Fruit fly (Drosophila melanogaster) whole organism, embryonic: ENCODE measurements around the gene LIMK1.

Experiments
- Awh ChIP-seq: fragments of 200-800 bp; sonication (Bioruptor generic); IDR thresholded peaks from 2 replicates; pipeline ENCODE4, ENCODE4 v1.3.6; 2022; ENCODE audit warnings: missing biosample characterization, missing genetic modification characterization
- CG10462 ChIP-seq: fragments of 200-800 bp; sonication (Bioruptor generic); optimal IDR thresholded peaks from 2 replicates; lab custom pipeline; 2016; ENCODE audit warnings: missing biosample characterization, missing genetic modification characterization
- CG12219 ChIP-seq: fragments of 200-800 bp; sonication (Bioruptor generic); optimal IDR thresholded peaks from 3 replicates; lab custom pipeline; 2018; ENCODE audit warnings: missing biosample characterization, mild to moderate bottlenecking, missing genetic modification characterization
- CG12236 ChIP-seq: fragments of 200-800 bp; sonication (Bioruptor generic); optimal IDR thresholded peaks from 2 replicates; lab custom pipeline; 2016; ENCODE audit warnings: missing biosample characterization, missing genetic modification characterization
- CG13624 ChIP-seq: fragments of 200-800 bp; sonication (Bioruptor generic); optimal IDR thresholded peaks from 2 replicates; lab custom pipeline; 2016; ENCODE audit warnings: missing biosample characterization, missing genetic modification characterization
- CG13775 ChIP-seq: fragments of 200-800 bp; sonication (Bioruptor generic); optimal IDR thresholded peaks from 3 replicates; lab custom pipeline; 2017; ENCODE audit warnings: missing biosample characterization, mild to moderate bottlenecking, missing genetic modification characterization
- CG15073 ChIP-seq: fragments of 200-800 bp; sonication (Bioruptor generic); optimal IDR thresholded peaks from 2 replicates; lab custom pipeline; 2016; ENCODE audit warnings: missing biosample characterization, missing genetic modification characterization
- CG15696 ChIP-seq: fragments of 200-800 bp; sonication (Bioruptor generic); optimal IDR thresholded peaks from 2 replicates; lab custom pipeline; 2019; ENCODE audit warnings: missing biosample characterization, mild to moderate bottlenecking, missing genetic modification characterization, moderate library complexity
- CG1603 ChIP-seq: fragments of 200-800 bp; sonication (Bioruptor generic); optimal IDR thresholded peaks from 2 replicates; lab custom pipeline; 2019; ENCODE audit warnings: missing biosample characterization, mild to moderate bottlenecking, missing genetic modification characterization, moderate library complexity
- CG2712 ChIP-seq: fragments of 200-800 bp; optimal IDR thresholded peaks from 3 replicates; lab custom pipeline; 2019; ENCODE audit warnings: missing biosample characterization, mild to moderate bottlenecking, missing genetic modification characterization, moderate library complexity
- CG2875 ChIP-seq: fragments of 200-800 bp; sonication (Bioruptor generic); optimal IDR thresholded peaks from 2 replicates; lab custom pipeline; 2017; ENCODE audit warnings: missing biosample characterization, mild to moderate bottlenecking, missing genetic modification characterization, missing genetic modification reagents
- CG31224 ChIP-seq: fragments of 200-800 bp; sonication (Bioruptor generic); IDR thresholded peaks from 2 replicates; pipeline ENCODE4 v1.3.6; 2022; ENCODE audit warnings: missing biosample characterization, missing genetic modification characterization
- CG32532 ChIP-seq: fragments of 200-800 bp; sonication (Bioruptor generic); IDR thresholded peaks from 2 replicates; pipeline ENCODE4 v1.3.6; 2022; ENCODE audit warnings: missing biosample characterization, missing genetic modification characterization
- CG33557 ChIP-seq: fragments of 200-800 bp; sonication (Bioruptor generic); optimal IDR thresholded peaks from 2 replicates; lab custom pipeline; 2019; ENCODE audit warnings: missing biosample characterization, mild to moderate bottlenecking, missing genetic modification characterization, moderate library complexity
- CG6791 ChIP-seq: fragments of 200-800 bp; sonication (Bioruptor generic); IDR thresholded peaks from 3 replicates; pipeline ENCODE4 v1.3.6; 2022; ENCODE audit warnings: missing biosample characterization, missing genetic modification characterization; ENCODE audit not compliant: partially characterized antibody
- CG7271 ChIP-seq: fragments of 200-800 bp; sonication (Bioruptor generic); optimal IDR thresholded peaks from 2 replicates; lab custom pipeline; 2018; ENCODE audit warnings: missing biosample characterization, mild to moderate bottlenecking, missing genetic modification characterization, moderate library complexity
- CG7372 ChIP-seq: fragments of 200-800 bp; sonication (Bioruptor generic); IDR thresholded peaks from 2 replicates; pipeline ENCODE4 v1.3.6; 2022; ENCODE audit warnings: missing biosample characterization, missing genetic modification characterization
- CG7928 ChIP-seq: fragments of 200-800 bp; sonication (Bioruptor generic); optimal IDR thresholded peaks from 2 replicates; lab custom pipeline; 2017; ENCODE audit warnings: missing biosample characterization, mild to moderate bottlenecking, missing genetic modification characterization
- CTCF ChIP-seq: fragments of 200-800 bp; sonication (Bioruptor generic); optimal IDR thresholded peaks from 2 replicates; lab custom pipeline; 2017; ENCODE audit warnings: missing biosample characterization, mild to moderate bottlenecking, missing genetic modification characterization, moderate library complexity
- Chrac-16 ChIP-seq: fragments of 200-800 bp; sonication (Bioruptor generic); optimal IDR thresholded peaks from 3 replicates; lab custom pipeline; 2016; ENCODE audit warnings: missing biosample characterization, missing genetic modification characterization
- D ChIP-seq, 2 experiments: fragments of 200-800 bp in 1 of 2; fragments of >200 bp in 1 of 2; sonication (Bioruptor generic) in 1 of 2; optimal IDR thresholded peaks; 2 replicates in 1 of 2; 3 replicates in 1 of 2; lab custom pipeline; 2017; ENCODE audit warnings: mild to moderate bottlenecking in 1 of 2, missing biosample characterization in 1 of 2, missing genetic modification characterization in 1 of 2, missing genetic modification reagents in 1 of 2
- Dad ChIP-seq: fragments of 200-800 bp; sonication (Bioruptor generic); optimal IDR thresholded peaks from 3 replicates; lab custom pipeline; 2016; ENCODE audit warnings: missing biosample characterization, missing genetic modification characterization
- E2f1 ChIP-seq: fragments of 200-800 bp; sonication (Bioruptor generic); IDR thresholded peaks from 2 replicates; pipeline ENCODE4 v1.3.6; 2022; ENCODE audit warnings: missing biosample characterization, missing genetic modification characterization
- Hand ChIP-seq: fragments of 200-800 bp; sonication (Bioruptor generic); optimal IDR thresholded peaks from 2 replicates; lab custom pipeline; 2017; ENCODE audit warnings: mild to moderate bottlenecking, missing biosample characterization, missing genetic modification reagents, missing genetic modification characterization
- Hmr ChIP-seq: fragments of 200-800 bp; sonication (Bioruptor generic); optimal IDR thresholded peaks from 3 replicates; lab custom pipeline; 2017; ENCODE audit warnings: mild to moderate bottlenecking, missing biosample characterization, missing genetic modification reagents, missing genetic modification characterization
- Hmx ChIP-seq: fragments of 200-800 bp; sonication (Bioruptor generic); optimal IDR thresholded peaks from 2 replicates; lab custom pipeline; 2016; ENCODE audit warnings: missing biosample characterization, missing genetic modification characterization
- Jarid2 ChIP-seq: fragments of 200-800 bp; sonication (Bioruptor generic); optimal IDR thresholded peaks from 3 replicates; lab custom pipeline; 2017; ENCODE audit warnings: mild to moderate bottlenecking, missing biosample characterization, missing genetic modification reagents, missing genetic modification characterization
- Lhr ChIP-seq: fragments of 200-800 bp; sonication (Bioruptor generic); optimal IDR thresholded peaks from 3 replicates; lab custom pipeline; 2017; ENCODE audit warnings: mild to moderate bottlenecking, missing biosample characterization, missing genetic modification reagents, missing genetic modification characterization
- Mrtf ChIP-seq: fragments of 200-800 bp; sonication (Bioruptor generic); IDR thresholded peaks from 3 replicates; pipeline ENCODE4 v1.3.6; 2022; ENCODE audit warnings: missing biosample characterization, missing genetic modification characterization
- Myb ChIP-seq: fragments of 200-800 bp; sonication (Bioruptor generic); optimal IDR thresholded peaks from 2 replicates; lab custom pipeline; 2016; ENCODE audit warnings: missing biosample characterization, missing genetic modification characterization
- Nf-YB ChIP-seq: fragments of 200-800 bp; sonication (Bioruptor generic); optimal IDR thresholded peaks from 3 replicates; lab custom pipeline; 2019; ENCODE audit warnings: missing biosample characterization, mild to moderate bottlenecking, missing genetic modification characterization, moderate library complexity
- Oaz ChIP-seq: fragments of 200-800 bp; sonication (Bioruptor generic); IDR thresholded peaks from 2 replicates; pipeline ENCODE4 v1.3.6; 2022; ENCODE audit warnings: missing biosample characterization, missing genetic modification characterization
- Tbp ChIP-seq: fragments of >200 bp; optimal IDR thresholded peaks from 2 replicates; lab custom pipeline; 2018; ENCODE audit warnings: missing biosample characterization, missing genetic modification characterization
- YL-1 ChIP-seq: fragments of 200-800 bp; sonication (Bioruptor generic); optimal IDR thresholded peaks from 3 replicates; lab custom pipeline; 2017; ENCODE audit warnings: missing biosample characterization, mild to moderate bottlenecking, missing genetic modification characterization
- ara ChIP-seq: fragments of 200-800 bp; sonication (Bioruptor generic); IDR thresholded peaks from 2 replicates; pipeline ENCODE4 v1.3.6; 2022; ENCODE audit warnings: missing biosample characterization, missing genetic modification characterization
- cwo ChIP-seq: fragments of 200-800 bp; sonication (Bioruptor generic); optimal IDR thresholded peaks from 3 replicates; lab custom pipeline; 2017; ENCODE audit warnings: missing biosample characterization, missing genetic modification characterization, mild to moderate bottlenecking, moderate library complexity, missing genetic modification reagents
- dimm ChIP-seq: fragments of 200-800 bp; sonication (Bioruptor generic); IDR thresholded peaks from 2 replicates; pipeline ENCODE4 v1.3.6; 2022; ENCODE audit warnings: missing biosample characterization, missing genetic modification characterization
- fu2 ChIP-seq: fragments of 200-800 bp; sonication (Bioruptor generic); optimal IDR thresholded peaks from 2 replicates; lab custom pipeline; 2016; ENCODE audit warnings: missing biosample characterization, missing genetic modification characterization
- gcm ChIP-seq: fragments of 200-800 bp; sonication (Bioruptor generic); optimal IDR thresholded peaks from 2 replicates; lab custom pipeline; 2019; ENCODE audit warnings: missing biosample characterization, mild to moderate bottlenecking, missing genetic modification characterization, moderate library complexity
- gsb-n ChIP-seq: fragments of 200-800 bp; sonication (Bioruptor generic); optimal IDR thresholded peaks from 3 replicates; lab custom pipeline; 2018; ENCODE audit warnings: missing biosample characterization, mild to moderate bottlenecking, missing genetic modification characterization
- ind ChIP-seq: fragments of 200-800 bp; sonication (Bioruptor generic); optimal IDR thresholded peaks from 3 replicates; lab custom pipeline; 2016; ENCODE audit warnings: missing biosample characterization, missing genetic modification characterization
- oc ChIP-seq: fragments of 200-800 bp; sonication (Bioruptor generic); optimal IDR thresholded peaks from 2 replicates; lab custom pipeline; 2018; ENCODE audit warnings: missing biosample characterization, mild to moderate bottlenecking, missing genetic modification characterization, moderate library complexity
- p53 ChIP-seq: fragments of 200-800 bp; sonication (Bioruptor generic); optimal IDR thresholded peaks from 2 replicates; lab custom pipeline; 2016; ENCODE audit warnings: missing biosample characterization, missing genetic modification characterization
- run ChIP-seq: fragments of 200-800 bp; sonication (Bioruptor generic); optimal IDR thresholded peaks from 3 replicates; lab custom pipeline; 2018; ENCODE audit warnings: missing biosample characterization, mild to moderate bottlenecking, missing genetic modification characterization
- sd ChIP-seq: fragments of 200-800 bp; sonication (Bioruptor generic); optimal IDR thresholded peaks from 3 replicates; lab custom pipeline; 2018; ENCODE audit warnings: missing biosample characterization, mild to moderate bottlenecking, missing genetic modification characterization, moderate library complexity
- sens ChIP-seq: fragments of 200-800 bp; sonication (Bioruptor generic); peaks from one replicate; lab custom pipeline; 2016; ENCODE audit warnings: missing biosample characterization, missing genetic modification characterization
- sr ChIP-seq: fragments of 200-800 bp; sonication (Bioruptor generic); IDR thresholded peaks from 3 replicates; pipeline ENCODE4 v1.3.6; 2022; ENCODE audit warnings: missing biosample characterization, missing genetic modification characterization
- tap ChIP-seq: fragments of 200-800 bp; optimal IDR thresholded peaks from 3 replicates; lab custom pipeline; 2019; ENCODE audit warnings: missing biosample characterization, mild to moderate bottlenecking, missing genetic modification characterization, moderate library complexity
- tna ChIP-seq: fragments of 200-800 bp; sonication (Bioruptor generic); IDR thresholded peaks from 2 replicates; pipeline ENCODE4 v1.3.6; 2022; ENCODE audit warnings: missing biosample characterization, missing genetic modification characterization; ENCODE audit not compliant: partially characterized antibody
- zfh1 ChIP-seq: fragments of 200-800 bp; sonication (Bioruptor generic); IDR thresholded peaks from 3 replicates; pipeline ENCODE4 v1.3.6; 2022; ENCODE audit warnings: missing biosample characterization, missing genetic modification characterization

The LIMK1 gene

DNA sequence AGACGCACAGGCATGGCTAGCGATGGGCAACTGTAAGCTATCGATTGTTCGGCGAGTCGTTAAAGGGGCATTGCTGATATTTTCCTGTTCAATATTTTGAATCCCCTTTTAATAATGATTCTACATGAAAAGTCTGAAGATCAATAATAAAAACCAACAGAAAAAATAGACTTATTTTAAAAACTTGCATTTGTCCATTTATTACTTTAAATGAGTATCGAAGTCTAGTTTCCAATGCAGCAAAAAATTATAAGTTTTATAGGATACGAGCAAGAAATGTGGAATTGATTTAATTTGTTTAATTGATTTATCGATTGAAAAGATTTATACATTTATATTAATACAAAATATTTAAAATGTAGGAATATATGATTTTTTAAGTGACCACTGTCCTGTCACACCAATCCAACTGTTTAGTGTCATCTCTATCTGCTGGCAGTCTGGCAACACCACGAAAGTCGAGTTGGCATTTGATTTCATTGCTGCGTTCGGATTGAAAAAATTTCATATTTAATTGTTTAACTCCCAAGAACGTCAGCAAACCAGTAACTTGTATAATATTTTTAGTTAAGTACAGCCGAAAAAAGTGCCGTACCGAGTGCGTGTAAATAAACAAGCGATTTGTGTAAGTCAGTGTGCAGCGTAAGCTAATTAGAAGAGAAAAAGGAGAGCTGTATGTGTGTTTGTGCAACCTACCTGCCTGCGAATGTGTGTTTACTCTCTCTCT lies 3.8 kb upstream of the LIMK1 start, which contains the start of the genes CG1824 and Sec16 (continued):
- TF ChIP-seq CG2712 (tag; lab: Kevin White, UChicago): peak; percentile 51
- no peak for TF ChIP-seq p53
- peak; percentile 54 for TF ChIP-seq CG15696
- peak; percentile 5 for TF ChIP-seq CG15073 (GFP tag; lab: Kevin White, UChicago)
- no peak for TF ChIP-seq CG1603 (tag; lab: Kevin White, UChicago)
- TF ChIP-seq fu2 (GFP tag; lab: Kevin White, UChicago): peak; percentile 1
- TF ChIP-seq oc (tag; lab: Kevin White, UChicago): no peak
- TF ChIP-seq CG32532 (GFP tag; lab: Robert Waterston, UW): peak; percentile 23; the same call in 1 of the 2 replicates
- no peak for TF ChIP-seq Mrtf (GFP tag; lab: Robert Waterston, UW)
- TF ChIP-seq sr (GFP tag; lab: Robert Waterston, UW): no peak
- TF ChIP-seq cwo (GFP tag; lab: Kevin White, UChicago): no peak
- TF ChIP-seq Hand: no peak
- TF ChIP-seq Nf-YB (GFP tag; lab: Kevin White, UChicago): no peak
- TF ChIP-seq CG13775 (GFP tag; lab: Kevin White, UChicago): peak; percentile 66
- no peak for TF ChIP-seq CG31224 (GFP tag; lab: Robert Waterston, UW)
- no peak for TF ChIP-seq CG2875 (GFP tag; lab: Kevin White, UChicago)
- no peak for TF ChIP-seq YL-1 (GFP tag; lab: Kevin White, UChicago)
- no peak for TF ChIP-seq run
- peak; percentile 5 for TF ChIP-seq Hmr (GFP tag; lab: Kevin White, UChicago)
- TF ChIP-seq ind: peak; percentile 53
- no peak for TF ChIP-seq CG12219 (GFP tag; lab: Kevin White, UChicago)
- TF ChIP-seq CG6791 (GFP tag; lab: Robert Waterston, UW): no peak; the same call in 2 of the 3 replicates
- TF ChIP-seq CTCF: no peak
- TF ChIP-seq Tbp (GFP tag; lab: Kevin White, UChicago): no peak
- TF ChIP-seq Hmx (GFP tag; lab: Kevin White, UChicago): no peak
- peak; percentile 34 for TF ChIP-seq CG33557 (GFP tag; lab: Kevin White, UChicago)
- TF ChIP-seq sd: no peak
- no peak for TF ChIP-seq zfh1 (GFP tag; lab: Robert Waterston, UW)
- no peak for TF ChIP-seq ara (GFP tag; lab: Robert Waterston, UW)
- TF ChIP-seq gsb-n (tag; lab: Kevin White, UChicago): no peak
- no peak for TF ChIP-seq Lhr
- TF ChIP-seq CG13624 (GFP tag; lab: Kevin White, UChicago): no peak
- TF ChIP-seq D (optimal IDR thresholded peaks at IDR 0.05; lab: Kevin White, UChicago): no peak
- no peak for TF ChIP-seq D (GFP tag; optimal IDR thresholded peaks at IDR 0.05; lab: Kevin White, UChicago)
- no peak for TF ChIP-seq tap (tag; lab: Kevin White, UChicago)
- TF ChIP-seq CG7928 (GFP tag; lab: Kevin White, UChicago): no peak
- no peak for TF ChIP-seq Jarid2 (GFP tag; lab: Kevin White, UChicago)
- no peak for TF ChIP-seq CG7372 (GFP tag; lab: Robert Waterston, UW)
- peak; percentile 9 for TF ChIP-seq Myb
- TF ChIP-seq CG7271 (tag; lab: Kevin White, UChicago): no peak
- TF ChIP-seq dimm (GFP tag; lab: Robert Waterston, UW): no peak
- peak; percentile 16 for TF ChIP-seq CG10462
- TF ChIP-seq E2f1 (GFP tag; lab: Robert Waterston, UW): no peak
- no peak for TF ChIP-seq tna (GFP tag; lab: Robert Waterston, UW)
- TF ChIP-seq sens: peak; percentile 72
- TF ChIP-seq Chrac-16: peak; percentile 33
- no peak for TF ChIP-seq gcm (GFP tag; lab: Kevin White, UChicago)
- no peak for TF ChIP-seq CG12236 (GFP tag; lab: Kevin White, UChicago)
- TF ChIP-seq Awh (GFP tag; lab: Robert Waterston, UW): no peak
- no peak for TF ChIP-seq Oaz (GFP tag; lab: Robert Waterston, UW)
- no peak for TF ChIP-seq Dad
